Worm (Caenorhabditis elegans) whole organism, late embryonic: Measurements from ENCODE around the gene dmsr-3.

ENCODE experiments used
- Y22D7AL.16 ChIP-seq: sonication (generic microtip); optimal IDR thresholded peaks from 2 replicates; lab custom pipeline; 2016; ENCODE audit warnings: missing genetic modification characterization, missing compliant biosample characterization
- ceh-18 ChIP-seq: sonication (generic microtip); optimal IDR thresholded peaks from 2 replicates; lab custom pipeline; 2016; ENCODE audit warnings: missing genetic modification characterization, missing compliant biosample characterization
- fax-1 ChIP-seq: sonication (generic microtip); optimal IDR thresholded peaks from 2 replicates; lab custom pipeline; 2016; ENCODE audit warnings: missing genotype, missing genetic modification characterization, missing compliant biosample characterization
- hlh-30 ChIP-seq: sonication (generic microtip); optimal IDR thresholded peaks from 2 replicates; lab custom pipeline; 2017; ENCODE audit warnings: antibody characterized with exemption, missing genetic modification characterization, missing compliant biosample characterization; ENCODE audit not compliant: insufficient read depth
- nfya-1 ChIP-seq: sonication (generic microtip); optimal IDR thresholded peaks from 2 replicates; lab custom pipeline; 2017; ENCODE audit warnings: missing genetic modification characterization, mild to moderate bottlenecking, missing compliant biosample characterization, antibody characterized with exemption, moderate library complexity
- pros-1 ChIP-seq: fragments of 150-350 bp; optimal IDR thresholded peaks from 2 replicates; lab custom pipeline; 2014; ENCODE audit warnings: missing biosample characterization, missing genetic modification reagents, missing genetic modification characterization
- sox-4 ChIP-seq: sonication (generic microtip); optimal IDR thresholded peaks from 2 replicates; lab custom pipeline; 2017; ENCODE audit warnings: mild to moderate bottlenecking, missing genetic modification characterization, inconsistent platforms, missing compliant biosample characterization

DNA sequence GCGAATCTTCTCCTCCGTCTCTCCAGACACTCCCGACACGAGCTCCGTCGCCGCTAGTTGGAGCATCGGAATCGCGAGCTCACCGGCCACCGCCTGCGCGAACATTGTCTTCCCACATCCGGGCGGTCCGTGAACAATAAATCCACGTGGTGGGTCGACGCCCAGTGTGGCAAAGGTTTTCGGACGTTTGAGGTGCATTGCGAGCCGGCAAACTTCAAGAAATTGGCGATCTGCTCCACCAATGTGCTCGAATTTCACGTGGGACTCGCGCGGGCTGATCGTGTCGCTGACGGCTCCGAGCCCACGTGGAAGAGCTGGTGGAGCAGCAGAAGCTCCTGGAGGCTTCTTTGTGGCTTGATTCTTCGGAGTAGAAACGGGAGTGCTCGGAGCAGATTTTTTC is 39.4 kb downstream of the dmsr-3 start:
- TF ChIP-seq pros-1 (tag; lab: Kevin White, UChicago) = no peak
- TF ChIP-seq fax-1 (tag; lab: Kevin White, UChicago) = no peak
- TF ChIP-seq sox-4 (tag; lab: Kevin White, UChicago) = no peak
- no peak for TF ChIP-seq nfya-1 (tag; lab: Kevin White, UChicago)
- no peak for TF ChIP-seq Y22D7AL.16 (tag; lab: Kevin White, UChicago)
- TF ChIP-seq hlh-30 (tag; lab: Kevin White, UChicago) = no peak
- no peak for TF ChIP-seq ceh-18 (tag; lab: Kevin White, UChicago)
